Fruit fly (Drosophila melanogaster) whole organism: ENCODE results near the gene CG42564.

ENCODE experiments used
- CG8478 ChIP-seq: fragments of >200 bp; optimal IDR thresholded peaks from 2 replicates; lab custom pipeline; 2018; ENCODE audit warnings: inconsistent platforms
- EcR ChIP-seq, 2 experiments: fragments of >200 bp; optimal IDR thresholded peaks; 2 replicates each; lab custom pipeline; 2017; ENCODE audit warnings: missing biosample characterization in 2 of 2, missing genetic modification characterization in 2 of 2, missing genetic modification reagents in 2 of 2
- pan ChIP-seq: fragments of >200 bp; optimal IDR thresholded peaks from 2 replicates; lab custom pipeline; 2017
- psq ChIP-seq: fragments of >200 bp; optimal IDR thresholded peaks from 2 replicates; lab custom pipeline; 2017
- usp ChIP-seq: fragments of >200 bp; optimal IDR thresholded peaks from 2 replicates; lab custom pipeline; 2017; ENCODE audit warnings: missing biosample characterization, missing genetic modification characterization, mixed read lengths

DNA sequence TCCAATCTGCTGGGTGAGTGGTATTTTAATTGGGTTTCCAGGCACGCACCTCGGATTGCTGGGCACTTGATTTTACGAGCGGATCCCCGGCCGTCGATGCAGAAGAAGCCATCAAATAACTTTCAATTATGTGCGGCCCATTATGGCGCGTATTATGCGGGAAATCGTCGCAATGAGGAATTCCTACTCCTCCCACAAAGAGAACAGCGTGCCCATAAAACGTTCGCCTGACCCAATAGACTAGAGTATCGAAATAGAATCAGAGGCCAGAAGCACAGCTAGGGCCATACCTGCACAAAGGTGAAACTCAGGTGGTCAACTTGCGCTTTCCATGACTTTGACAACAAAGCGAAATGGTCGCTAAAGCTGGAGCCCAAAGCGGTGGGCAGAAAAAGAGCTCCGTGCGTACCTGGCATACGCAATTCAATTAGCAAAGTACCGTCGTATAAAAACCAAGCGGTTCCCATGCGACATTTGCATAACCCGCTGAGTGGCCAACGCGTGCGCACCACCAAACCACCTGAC, 44.4 kb upstream of the CG42564 start, which contains the start of gene Osi18:
- no peak for TF ChIP-seq usp
- no peak for TF ChIP-seq pan
- no peak for TF ChIP-seq CG8478 (lab: Kevin White, UChicago)
- TF ChIP-seq psq (lab: Kevin White, UChicago): no peak
- TF ChIP-seq EcR (GFP tag; optimal IDR thresholded peaks at IDR 0.05; lab: Kevin White, UChicago): no peak
